Fruit fly (Drosophila melanogaster) whole organism, embryonic: Measurements from ENCODE around the gene att-ORFB.
A peak's percentile ranks its signal among the peaks of the same experiment; 100 is the strongest.

ENCODE experiments used
- CG8281 ChIP-seq: fragments of 200-800 bp; sonication (Bioruptor generic); optimal IDR thresholded peaks from 2 replicates; lab custom pipeline; 2018; ENCODE audit warnings: missing biosample characterization, mild to moderate bottlenecking, missing genetic modification characterization, moderate library complexity
- Max ChIP-seq: fragments of 200-800 bp; sonication (Bioruptor generic); optimal IDR thresholded peaks from 2 replicates; lab custom pipeline; 2016; ENCODE audit warnings: missing biosample characterization, mild to moderate bottlenecking, missing genetic modification characterization
- pan ChIP-seq, 4 experiments: fragments of >200 bp in 3 of 4; fragments of 200-800 bp in 1 of 4; sonication (Bioruptor generic) in 1 of 4; optimal IDR thresholded peaks in 3 of 4; IDR thresholded peaks in 1 of 4; 2 replicates each; pipeline versions ENCODE4 v1.3.6 to Lab custom; 2017 to 2022; ENCODE audit warnings: missing biosample characterization in 2 of 4, missing genetic modification characterization in 2 of 4, mixed read lengths in 1 of 4

DNA sequence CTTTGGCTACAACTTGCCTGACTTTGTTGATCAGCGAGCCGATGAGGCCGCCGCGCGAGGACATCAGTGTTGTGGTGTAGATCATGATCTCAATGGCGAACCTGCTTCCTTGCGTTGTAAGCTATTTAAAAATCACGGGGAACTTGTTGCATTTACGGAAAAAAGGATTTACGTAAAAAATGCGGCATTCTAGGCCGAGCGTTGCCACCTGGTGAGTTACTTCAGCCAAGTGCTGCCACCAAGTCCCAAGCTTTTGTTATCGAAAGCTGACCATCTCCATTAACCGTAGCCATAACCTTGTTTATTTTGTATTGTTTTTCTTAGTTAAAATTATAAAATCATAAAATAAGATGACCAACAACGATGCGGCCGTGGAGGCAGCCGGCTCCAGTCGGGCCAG lies 22.6 kb upstream of the att-ORFB start, which contains the start of the genes TFAM and CG5412:
- TF ChIP-seq CG8281 (tag; lab: Kevin White, UChicago), result no peak
- peak; percentile 43 for TF ChIP-seq Max (GFP tag; lab: Kevin White, UChicago)
- no peak for TF ChIP-seq pan (optimal IDR thresholded peaks at IDR 0.05; lab: Kevin White, UChicago)
- TF ChIP-seq pan (GFP tag; optimal IDR thresholded peaks at IDR 0.05 in 1 of 2, IDR thresholded peaks at IDR 0.05 in 1 of 2), result no peak
